Fruit fly (Drosophila melanogaster) whole organism, embryonic: ENCODE results near the gene CG43203.

ENCODE experiments used
- Awh ChIP-seq: fragments of 200-800 bp; sonication (Bioruptor generic); IDR thresholded peaks from 2 replicates; pipeline ENCODE4, ENCODE4 v1.3.6; 2022; ENCODE audit warnings: missing biosample characterization, missing genetic modification characterization
- BEAF-32 ChIP-seq: fragments of 200-800 bp; sonication (Bioruptor generic); optimal IDR thresholded peaks from 3 replicates; lab custom pipeline; 2017; ENCODE audit warnings: missing biosample characterization, missing genetic modification characterization, mild to moderate bottlenecking, moderate library complexity, missing genetic modification reagents
- Blimp-1 ChIP-seq: fragments of 200-800 bp; sonication (Bioruptor generic); optimal IDR thresholded peaks from 3 replicates; lab custom pipeline; 2018; ENCODE audit warnings: missing biosample characterization, missing genetic modification characterization, mild to moderate bottlenecking, moderate library complexity, missing genetic modification reagents
- CG10321 ChIP-seq: fragments of 200-800 bp; sonication (Bioruptor generic); IDR thresholded peaks from 2 replicates; pipeline ENCODE4 v1.3.6; 2022; ENCODE audit warnings: missing biosample characterization, missing genetic modification characterization
- CG11695 ChIP-seq: fragments of 200-800 bp; sonication (Bioruptor generic); IDR thresholded peaks from 3 replicates; pipeline ENCODE4 v1.3.6; 2022; ENCODE audit warnings: missing biosample characterization, missing genetic modification characterization
- CG12219 ChIP-seq: fragments of 200-800 bp; sonication (Bioruptor generic); optimal IDR thresholded peaks from 3 replicates; lab custom pipeline; 2018; ENCODE audit warnings: missing biosample characterization, mild to moderate bottlenecking, missing genetic modification characterization
- CG12299 ChIP-seq: fragments of 200-800 bp; sonication (Bioruptor generic); optimal IDR thresholded peaks from 2 replicates; lab custom pipeline; 2018; ENCODE audit warnings: missing biosample characterization, mild to moderate bottlenecking, missing genetic modification characterization
- CG14667 ChIP-seq: fragments of 200-800 bp; sonication (Bioruptor generic); IDR thresholded peaks from 2 replicates; pipeline ENCODE4 v1.3.6; 2022; ENCODE audit warnings: missing biosample characterization, missing genetic modification characterization
- CG15011 ChIP-seq: fragments of 200-800 bp; sonication (Bioruptor generic); optimal IDR thresholded peaks from 3 replicates; lab custom pipeline; 2018; ENCODE audit warnings: missing biosample characterization, mild to moderate bottlenecking, missing genetic modification characterization
- CG17612 ChIP-seq: fragments of 200-800 bp; sonication (Bioruptor generic); IDR thresholded peaks from 2 replicates; pipeline ENCODE4 v1.3.6; 2022; ENCODE audit warnings: missing biosample characterization, missing genetic modification characterization
- CG30020 ChIP-seq: fragments of 200-800 bp; optimal IDR thresholded peaks from 2 replicates; lab custom pipeline; 2019; ENCODE audit warnings: missing biosample characterization, mild to moderate bottlenecking, missing genetic modification characterization, moderate library complexity
- CG3838 ChIP-seq: fragments of 200-800 bp; sonication (Bioruptor generic); optimal IDR thresholded peaks from 3 replicates; lab custom pipeline; 2016; ENCODE audit warnings: missing biosample characterization, missing genetic modification characterization
- CG42726 ChIP-seq: fragments of 200-800 bp; sonication (Bioruptor generic); IDR thresholded peaks from 2 replicates; pipeline ENCODE4 v1.3.6; 2022; ENCODE audit warnings: missing biosample characterization, missing genetic modification characterization; ENCODE audit not compliant: partially characterized antibody
- CG4707 ChIP-seq: fragments of 200-800 bp; sonication (Bioruptor generic); optimal IDR thresholded peaks from 2 replicates; lab custom pipeline; 2018; ENCODE audit warnings: missing biosample characterization, mild to moderate bottlenecking, missing genetic modification characterization, moderate library complexity
- CG6272 ChIP-seq: fragments of 200-800 bp; sonication (Bioruptor generic); IDR thresholded peaks from 2 replicates; pipeline ENCODE4 v1.3.6; 2022; ENCODE audit warnings: missing biosample characterization, missing genetic modification characterization
- CG8281 ChIP-seq: fragments of 200-800 bp; sonication (Bioruptor generic); optimal IDR thresholded peaks from 2 replicates; lab custom pipeline; 2018; ENCODE audit warnings: missing biosample characterization, mild to moderate bottlenecking, missing genetic modification characterization, moderate library complexity
- Deaf1 ChIP-seq: fragments of 200-800 bp; optimal IDR thresholded peaks from 3 replicates; lab custom pipeline; 2019; ENCODE audit warnings: missing biosample characterization, mild to moderate bottlenecking, missing genetic modification characterization, moderate library complexity
- Doc3 ChIP-seq: fragments of 200-800 bp; sonication (Bioruptor generic); IDR thresholded peaks from 3 replicates; pipeline ENCODE4 v1.3.6; 2022; ENCODE audit warnings: missing biosample characterization, missing genetic modification characterization; ENCODE audit not compliant: partially characterized antibody
- Drgx ChIP-seq: fragments of 200-800 bp; sonication (Bioruptor generic); IDR thresholded peaks from 2 replicates; pipeline ENCODE4 v1.3.6; 2022; ENCODE audit warnings: missing biosample characterization, missing genetic modification characterization
- Hand ChIP-seq: fragments of 200-800 bp; sonication (Bioruptor generic); optimal IDR thresholded peaks from 2 replicates; lab custom pipeline; 2017; ENCODE audit warnings: mild to moderate bottlenecking, missing biosample characterization, missing genetic modification reagents, missing genetic modification characterization
- Hmr ChIP-seq: fragments of 200-800 bp; sonication (Bioruptor generic); optimal IDR thresholded peaks from 3 replicates; lab custom pipeline; 2017; ENCODE audit warnings: mild to moderate bottlenecking, missing biosample characterization, missing genetic modification reagents, missing genetic modification characterization
- Kr ChIP-seq: fragments of 200-800 bp; sonication (Bioruptor generic); optimal IDR thresholded peaks from 2 replicates; lab custom pipeline; 2017; ENCODE audit warnings: missing biosample characterization, mild to moderate bottlenecking, missing genetic modification characterization
- Mad ChIP-seq: fragments of 200-800 bp; sonication (Bioruptor generic); optimal IDR thresholded peaks from 2 replicates; lab custom pipeline; 2016; ENCODE audit warnings: missing biosample characterization, missing genetic modification characterization
- Meics ChIP-seq: fragments of 200-800 bp; sonication (Bioruptor generic); optimal IDR thresholded peaks from 2 replicates; lab custom pipeline; 2017; ENCODE audit warnings: missing biosample characterization, mild to moderate bottlenecking, missing genetic modification characterization
- Neu2 ChIP-seq: fragments of 200-800 bp; sonication (Bioruptor generic); optimal IDR thresholded peaks from 3 replicates; lab custom pipeline; 2016; ENCODE audit warnings: missing biosample characterization, missing genetic modification characterization, borderline replicate concordance
- Oaz ChIP-seq: fragments of 200-800 bp; sonication (Bioruptor generic); IDR thresholded peaks from 2 replicates; pipeline ENCODE4 v1.3.6; 2022; ENCODE audit warnings: missing biosample characterization, missing genetic modification characterization
- Oli ChIP-seq: fragments of 200-800 bp; sonication (Bioruptor generic); optimal IDR thresholded peaks from 2 replicates; lab custom pipeline; 2018; ENCODE audit warnings: missing biosample characterization, mild to moderate bottlenecking, missing genetic modification characterization, moderate library complexity
- Rx ChIP-seq: fragments of 200-800 bp; sonication (Bioruptor generic); IDR thresholded peaks from 2 replicates; pipeline ENCODE4 v1.3.6; 2022; ENCODE audit warnings: missing biosample characterization, missing genetic modification characterization
- Sox100B ChIP-seq: fragments of 200-800 bp; sonication (Bioruptor generic); optimal IDR thresholded peaks from 3 replicates; lab custom pipeline; 2018; ENCODE audit warnings: missing biosample characterization, mild to moderate bottlenecking, missing genetic modification characterization
- ac ChIP-seq: fragments of 200-800 bp; sonication (Bioruptor generic); optimal IDR thresholded peaks from 3 replicates; lab custom pipeline; 2017; ENCODE audit warnings: missing biosample characterization, mild to moderate bottlenecking, missing genetic modification characterization
- ase ChIP-seq: fragments of 200-800 bp; sonication (Bioruptor generic); IDR thresholded peaks from 3 replicates; pipeline ENCODE4 v1.3.6; 2022; ENCODE audit warnings: missing biosample characterization, missing genetic modification characterization
- ci ChIP-seq: fragments of 200-800 bp; sonication (Bioruptor generic); IDR thresholded peaks from 3 replicates; pipeline ENCODE4 v1.3.6; 2022; ENCODE audit warnings: missing biosample characterization, missing genetic modification characterization
- crc ChIP-seq: fragments of 200-800 bp; sonication (Bioruptor generic); optimal IDR thresholded peaks from 2 replicates; lab custom pipeline; 2016; ENCODE audit warnings: missing biosample characterization, missing genetic modification characterization
- dysf ChIP-seq: fragments of 200-800 bp; sonication (Bioruptor generic); IDR thresholded peaks from 3 replicates; pipeline ENCODE4 v1.3.6; 2022; ENCODE audit warnings: missing biosample characterization, missing genetic modification characterization
- exex ChIP-seq: fragments of 200-800 bp; sonication (Bioruptor generic); optimal IDR thresholded peaks from 4 replicates; lab custom pipeline; 2018; ENCODE audit warnings: missing biosample characterization, mild to moderate bottlenecking, missing genetic modification characterization, moderate library complexity
- fd96Cb ChIP-seq: fragments of 200-800 bp; sonication (Bioruptor generic); optimal IDR thresholded peaks from 2 replicates; lab custom pipeline; 2018; ENCODE audit warnings: missing biosample characterization, mild to moderate bottlenecking, missing genetic modification characterization, moderate library complexity
- grn ChIP-seq: fragments of 200-800 bp; sonication (Bioruptor generic); optimal IDR thresholded peaks from 3 replicates; lab custom pipeline; 2017; ENCODE audit warnings: missing biosample characterization, missing genetic modification characterization
- hkb ChIP-seq, 2 experiments: fragments of 200-800 bp in 1 of 2; fragments of >200 bp in 1 of 2; sonication (Bioruptor generic) in 1 of 2; IDR thresholded peaks in 1 of 2; optimal IDR thresholded peaks in 1 of 2; 2 replicates each; pipeline versions ENCODE4 v1.3.6 to Lab custom; 2017 to 2022; ENCODE audit warnings: missing biosample characterization in 1 of 2, missing genetic modification characterization in 1 of 2
- jing ChIP-seq: fragments of 200-800 bp; sonication (Bioruptor generic); optimal IDR thresholded peaks from 2 replicates; lab custom pipeline; 2018; ENCODE audit warnings: missing biosample characterization, mild to moderate bottlenecking, missing genetic modification characterization
- kay ChIP-seq: fragments of 200-800 bp; sonication (Bioruptor generic); optimal IDR thresholded peaks from 2 replicates; lab custom pipeline; 2016; ENCODE audit warnings: missing biosample characterization, missing genetic modification characterization
- mld ChIP-seq: fragments of 200-800 bp; sonication (Bioruptor generic); IDR thresholded peaks from 3 replicates; pipeline ENCODE4 v1.3.6; 2022; ENCODE audit warnings: missing biosample characterization, missing genetic modification characterization; ENCODE audit not compliant: partially characterized antibody
- salm ChIP-seq: fragments of 200-800 bp; sonication (Bioruptor generic); optimal IDR thresholded peaks from 2 replicates; lab custom pipeline; 2018; ENCODE audit warnings: missing biosample characterization, mild to moderate bottlenecking, missing genetic modification characterization
- scrt ChIP-seq: fragments of 200-800 bp; sonication (Bioruptor generic); optimal IDR thresholded peaks from 2 replicates; lab custom pipeline; 2018; ENCODE audit warnings: missing biosample characterization, mild to moderate bottlenecking, missing genetic modification characterization, moderate library complexity
- tin ChIP-seq: fragments of 200-800 bp; sonication (Bioruptor generic); optimal IDR thresholded peaks from 3 replicates; lab custom pipeline; 2016; ENCODE audit warnings: missing biosample characterization, missing genetic modification characterization
- tio ChIP-seq: fragments of 200-800 bp; sonication (Bioruptor generic); optimal IDR thresholded peaks from 2 replicates; lab custom pipeline; 2017; ENCODE audit warnings: missing biosample characterization, missing genetic modification characterization, inconsistent platforms
- tll ChIP-seq, 2 experiments: fragments of 200-800 bp in 1 of 2; fragments of >200 bp in 1 of 2; sonication (Bioruptor generic) in 1 of 2; optimal IDR thresholded peaks; 2 replicates each; lab custom pipeline; 2017 to 2019; ENCODE audit warnings: missing biosample characterization in 2 of 2, missing genetic modification characterization in 2 of 2, mild to moderate bottlenecking in 1 of 2, moderate library complexity in 1 of 2
- vnd ChIP-seq: fragments of 200-800 bp; sonication (Bioruptor generic); IDR thresholded peaks from 3 replicates; pipeline ENCODE4 v1.3.6; 2022; ENCODE audit warnings: missing biosample characterization, missing genetic modification characterization; ENCODE audit not compliant: partially characterized antibody
- vvl ChIP-seq: fragments of 200-800 bp; sonication (Bioruptor generic); IDR thresholded peaks from 2 replicates; pipeline ENCODE4 v1.3.6; 2022; ENCODE audit warnings: missing biosample characterization, missing genetic modification characterization
- zen ChIP-seq: fragments of 200-800 bp; sonication (Bioruptor generic); optimal IDR thresholded peaks from 3 replicates; lab custom pipeline; 2018; ENCODE audit warnings: missing biosample characterization, mild to moderate bottlenecking, missing genetic modification characterization, moderate library complexity
- zen2 ChIP-seq: fragments of 200-800 bp; sonication (Bioruptor generic); IDR thresholded peaks from 3 replicates; pipeline ENCODE4 v1.3.6; 2022; ENCODE audit warnings: missing biosample characterization, missing genetic modification characterization; ENCODE audit not compliant: partially characterized antibody

CG43203 gene

dm6 chr3R:19350375-19350943 lies 3.4 kb upstream of the CG43203 start (continued):
- TF ChIP-seq vvl (GFP tag; lab: Robert Waterston, UW) (no peak), Deaf1 (no peak), CG4707 (GFP tag; lab: Kevin White, UChicago) (no peak), scrt (no peak), dysf (GFP tag; lab: Robert Waterston, UW) (no peak), CG17612 (GFP tag; lab: Robert Waterston, UW) (no peak), CG11695 (GFP tag; lab: Robert Waterston, UW) (no peak), kay (no peak), CG14667 (GFP tag; lab: Robert Waterston, UW) (no peak), Drgx (GFP tag; lab: Robert Waterston, UW) (no peak), fd96Cb (tag; lab: Kevin White, UChicago) (no peak), mld (GFP tag; lab: Robert Waterston, UW) (no peak), Oli (no peak), grn (GFP tag; lab: Kevin White, UChicago) (peak; percentile 30), exex (tag; lab: Kevin White, UChicago) (no peak), CG30020 (tag; lab: Kevin White, UChicago) (no peak), salm (tag; lab: Kevin White, UChicago) (no peak), zen2 (GFP tag; lab: Robert Waterston, UW) (no peak), ci (GFP tag; lab: Robert Waterston, UW) (no peak), Hmr (no peak), CG12219 (GFP tag; lab: Kevin White, UChicago) (no peak), Meics (GFP tag; lab: Kevin White, UChicago) (no peak), Rx (GFP tag; lab: Robert Waterston, UW) (no peak), ac (GFP tag; lab: Kevin White, UChicago) (peak; percentile 60), CG3838 (no peak), CG10321 (GFP tag; lab: Robert Waterston, UW) (no peak), Kr (GFP tag; lab: Kevin White, UChicago) (peak; percentile 31), Blimp-1 (GFP tag; lab: Kevin White, UChicago) (no peak), Oaz (no peak), BEAF-32 (GFP tag; lab: Kevin White, UChicago) (no peak), CG12299 (tag; lab: Kevin White, UChicago) (no peak), Awh (GFP tag; lab: Robert Waterston, UW) (no peak), Neu2 (GFP tag; lab: Kevin White, UChicago) (peak; percentile 48), CG8281 (tag; lab: Kevin White, UChicago) (no peak), CG42726 (GFP tag; lab: Robert Waterston, UW) (no peak), CG15011 (GFP tag; lab: Kevin White, UChicago) (no peak), tin (GFP tag; lab: Kevin White, UChicago) (no peak), jing (GFP tag; lab: Kevin White, UChicago) (no peak), CG6272 (GFP tag; lab: Robert Waterston, UW) (no peak), Hand (GFP tag; lab: Kevin White, UChicago) (no peak), Doc3 (no peak), tio (GFP tag; lab: Kevin White, UChicago) (no peak), zen (tag; lab: Kevin White, UChicago) (peak; percentile 64), tll (GFP tag; optimal IDR thresholded peaks at IDR 0.05; lab: Kevin White, UChicago) (peak in 1 of 2 experiments; percentile 80), hkb (optimal IDR thresholded peaks at IDR 0.05; lab: Kevin White, UChicago) (no peak), hkb (GFP tag; IDR thresholded peaks at IDR 0.05; lab: Robert Waterston, UW) (no peak), Mad (GFP tag; lab: Kevin White, UChicago) (no peak), ase (GFP tag; lab: Robert Waterston, UW) (no peak), vnd (GFP tag; lab: Robert Waterston, UW) (no peak), crc (no peak), Sox100B (GFP tag; lab: Kevin White, UChicago) (no peak)
